Worm (Caenorhabditis elegans): ENCODE measurements around the gene T19B10.2.

T19B10.2 gene

DNA sequence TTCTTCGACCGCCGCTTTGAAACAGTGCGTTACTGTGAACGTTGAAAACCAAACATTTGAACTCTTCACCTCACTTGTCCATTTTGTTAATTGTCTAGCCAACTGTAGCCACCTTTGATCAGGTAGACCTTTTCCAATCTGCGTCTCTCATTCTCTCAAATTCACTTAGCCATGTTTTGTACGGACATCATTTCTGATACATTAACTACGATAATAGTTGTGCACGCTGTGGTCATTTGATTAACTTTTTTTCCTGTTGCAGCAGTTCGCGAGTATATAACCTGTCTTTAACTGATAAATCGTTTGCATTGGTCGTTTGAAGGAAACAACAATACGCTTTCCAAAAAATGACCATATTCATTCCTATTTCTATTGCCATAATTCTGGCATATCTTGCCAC lies 3.7 kb upstream of the T19B10.2 start, which contains the start of gene cyp-29A2 (continued):
- TF ChIP-seq irx-1 (tag; optimal IDR thresholded peaks at IDR 0.05) (no peak), lin-14 (GFP tag; optimal IDR thresholded peaks at IDR 0.05) (peak; percentile 11), xbp-1 (tag; optimal IDR thresholded peaks at IDR 0.05) (no peak), lin-13 (GFP tag; optimal IDR thresholded peaks at IDR 0.05) (no peak), unc-98 (GFP tag; IDR thresholded peaks at IDR 0.05) (no peak), grh-1 (GFP tag; IDR thresholded peaks at IDR 0.05) (no peak), nhr-85 (tag) (peak; percentile 8), fos-1 (tag; optimal IDR thresholded peaks at IDR 0.05) (no peak), lin-15B (tag; optimal IDR thresholded peaks at IDR 0.05) (no peak), unc-62 (GFP tag; optimal IDR thresholded peaks at IDR 0.05) (no peak), blmp-1 (tag; optimal IDR thresholded peaks at IDR 0.05) (peak; percentile 7), lin-39 (tag; optimal IDR thresholded peaks at IDR 0.05) (no peak), C34B4.2 (tag; optimal IDR thresholded peaks at IDR 0.05) (no peak), mep-1 (tag; optimal IDR thresholded peaks at IDR 0.05) (no peak), nhr-12 (tag; optimal IDR thresholded peaks at IDR 0.05) (no peak), mef-2 (tag; optimal IDR thresholded peaks at IDR 0.05) (no peak), ces-1 (GFP tag; optimal IDR thresholded peaks at IDR 0.05) (no peak), ceh-88 (GFP tag; IDR thresholded peaks at IDR 0.05) (no peak), unc-130 (tag; optimal IDR thresholded peaks at IDR 0.05) (no peak), unc-30 (tag; optimal IDR thresholded peaks at IDR 0.05) (no peak)

DNA sequence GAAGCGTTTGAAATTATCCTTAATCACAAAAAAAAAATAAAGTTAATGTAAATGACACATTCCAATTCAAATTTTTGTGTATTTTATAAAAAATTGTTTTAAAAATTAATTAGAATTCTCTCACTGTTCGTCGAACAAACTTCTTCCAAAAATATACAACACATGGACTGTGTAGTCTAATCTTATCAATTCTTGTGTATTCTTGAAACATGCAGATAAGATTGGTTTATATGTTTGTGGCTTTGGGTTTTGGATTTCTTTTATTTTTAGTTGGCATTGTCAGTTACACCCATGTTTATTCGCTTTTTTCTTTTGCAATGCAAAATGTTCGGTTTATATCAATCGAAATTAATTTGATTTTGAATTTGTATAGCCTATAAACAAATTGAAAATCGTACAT lies 687 bp upstream of the T19B10.2 start:
- TF ChIP-seq swsn-7 (tag; optimal IDR thresholded peaks at IDR 0.05) (no peak), elt-3 (tag; optimal IDR thresholded peaks at IDR 0.05) (peak in 2 of 6 experiments; percentile 44 to 83)

DNA sequence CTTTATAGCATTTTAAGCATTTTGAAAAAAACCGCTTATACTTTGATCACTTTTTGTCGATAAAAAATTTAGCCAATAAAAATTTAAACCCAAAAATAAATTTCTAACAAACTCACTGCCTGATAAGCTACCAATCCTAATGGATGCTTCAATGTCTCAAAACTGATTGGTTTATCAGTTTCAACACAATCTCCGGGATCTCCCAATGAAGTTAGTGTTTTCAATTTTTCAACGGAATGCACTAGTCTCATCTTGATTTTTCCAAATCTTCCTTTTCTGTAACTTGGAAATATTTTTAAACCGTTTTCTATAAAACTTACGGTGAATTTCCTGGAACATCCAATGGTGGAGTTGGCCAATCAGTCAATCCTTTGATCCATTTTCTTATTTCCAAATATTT lies 2.6 kb downstream of the T19B10.2 start:
- TF ChIP-seq pqm-1 (tag; optimal IDR thresholded peaks at IDR 0.05): no peak
- TF ChIP-seq ztf-11 (tag; optimal IDR thresholded peaks at IDR 0.05): no peak
- TF ChIP-seq sox-4 (tag; optimal IDR thresholded peaks at IDR 0.05): no peak
- no peak for TF ChIP-seq tlp-1 (tag; optimal IDR thresholded peaks at IDR 0.05)
- no peak for TF ChIP-seq zip-4 (GFP tag; optimal IDR thresholded peaks at IDR 0.05)
- TF ChIP-seq snu-23 (GFP tag; optimal IDR thresholded peaks at IDR 0.05): no peak
- no peak for TF ChIP-seq lin-15B (tag; optimal IDR thresholded peaks at IDR 0.05)
- TF ChIP-seq grh-1 (GFP tag; IDR thresholded peaks at IDR 0.05): no peak
- TF ChIP-seq C04F5.9 (tag; optimal IDR thresholded peaks at IDR 0.05): no peak
- TF ChIP-seq C16A3.4 (tag; optimal IDR thresholded peaks at IDR 0.05): no peak
- TF ChIP-seq lin-39 (tag; optimal IDR thresholded peaks at IDR 0.05): no peak
- TF ChIP-seq rnt-1 (tag; optimal IDR thresholded peaks at IDR 0.05): no peak
- TF ChIP-seq ces-1 (GFP tag; optimal IDR thresholded peaks at IDR 0.05): no peak

DNA sequence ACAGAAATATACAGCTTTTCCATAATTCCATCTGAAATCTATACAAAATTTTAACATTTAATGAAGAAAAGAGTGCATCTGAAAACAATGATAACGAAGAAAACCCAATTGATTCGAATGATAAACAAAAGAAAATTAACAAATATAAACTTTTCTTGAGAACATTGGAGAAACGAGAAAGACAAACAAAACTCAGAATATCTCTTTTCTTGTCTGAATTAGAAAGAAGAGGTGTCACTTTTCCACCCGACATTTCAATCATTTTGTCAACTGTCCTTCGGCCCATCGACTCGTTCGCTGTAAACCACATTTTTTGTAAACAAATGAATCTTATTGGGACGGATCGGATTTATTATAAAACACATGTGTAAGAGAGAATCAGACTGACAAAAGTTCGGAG lies 4.9 kb downstream of the T19B10.2 start, which contains the start of gene bgal-1:
Gene bgal-1 (minus strand): TSS at position 38 of the 400 bp plus-strand sequence.
- peak; percentile 7 to 9 for TF ChIP-seq lsy-2 (tag; optimal IDR thresholded peaks at IDR 0.05)
- no peak for TF ChIP-seq lin-13 (GFP tag; optimal IDR thresholded peaks at IDR 0.05)
- no peak for TF ChIP-seq tlp-1 (tag; optimal IDR thresholded peaks at IDR 0.05)
- TF ChIP-seq nhr-20 (tag; optimal IDR thresholded peaks at IDR 0.05): no peak
- peak; percentile 16 for TF ChIP-seq snu-23 (GFP tag; optimal IDR thresholded peaks at IDR 0.05)
- no peak for TF ChIP-seq lin-39 (tag; optimal IDR thresholded peaks at IDR 0.05)
- no peak for TF ChIP-seq xbp-1 (tag; optimal IDR thresholded peaks at IDR 0.05)
- TF ChIP-seq dpl-1 (GFP tag; optimal IDR thresholded peaks at IDR 0.05): no peak
- peak; percentile 65 for TF ChIP-seq ama-1 (optimal IDR thresholded peaks at IDR 0.05)
- no peak for TF ChIP-seq elt-3 (tag; optimal IDR thresholded peaks at IDR 0.05)
- no peak for TF ChIP-seq alr-1 (tag; optimal IDR thresholded peaks at IDR 0.05; ENCODE audit: borderline replicate concordance)
- TF ChIP-seq efl-3 (GFP tag; optimal IDR thresholded peaks at IDR 0.05): no peak
- no peak for TF ChIP-seq egl-13 (tag; optimal IDR thresholded peaks at IDR 0.05)
- TF ChIP-seq lin-35 (GFP tag; optimal IDR thresholded peaks at IDR 0.05): no peak
- no peak for TF ChIP-seq pax-3 (tag; optimal IDR thresholded peaks at IDR 0.05)
- TF ChIP-seq ceh-63 (GFP tag; optimal IDR thresholded peaks at IDR 0.05): no peak
- TF ChIP-seq mep-1 (tag; optimal IDR thresholded peaks at IDR 0.05): peak; percentile 7
- TF ChIP-seq aly-2 (tag; optimal IDR thresholded peaks at IDR 0.05): no peak
- TF ChIP-seq fkh-4 (tag; optimal IDR thresholded peaks at IDR 0.05; ENCODE audit: borderline replicate concordance): no peak
- TF ChIP-seq nhr-76 (tag; optimal IDR thresholded peaks at IDR 0.05): no peak
- TF ChIP-seq aha-1 (tag; optimal IDR thresholded peaks at IDR 0.05): no peak
- no peak for TF ChIP-seq Y116A8C.19 (tag; optimal IDR thresholded peaks at IDR 0.05; ENCODE audit: borderline replicate concordance)
- peak; percentile 63 for TF ChIP-seq dsc-1 (tag; optimal IDR thresholded peaks at IDR 0.05)
- no peak for TF ChIP-seq unc-62 (GFP tag; optimal IDR thresholded peaks at IDR 0.05)
- no peak for TF ChIP-seq nhr-28 (tag; optimal IDR thresholded peaks at IDR 0.05)
- TF ChIP-seq nhr-90 (tag; optimal IDR thresholded peaks at IDR 0.05; ENCODE audit: poor library complexity): peak; percentile 15
- no peak for TF ChIP-seq rnt-1 (tag; optimal IDR thresholded peaks at IDR 0.05)

Measured in whole organism, L1 larva.